Worm (Caenorhabditis elegans): ENCODE data around the gene zyg-1.

- TF ChIP-seq zim-3 (tag; optimal IDR thresholded peaks at IDR 0.05): no peak
- TF ChIP-seq F10E7.11 (tag; optimal IDR thresholded peaks at IDR 0.05): no peak
- TF ChIP-seq F39B2.1 (GFP tag; IDR thresholded peaks at IDR 0.05): no peak
- no peak for TF ChIP-seq nfya-1 (tag; optimal IDR thresholded peaks at IDR 0.05; ENCODE audit: borderline replicate concordance, insufficient read depth)
- TF ChIP-seq B0035.1 (tag; optimal IDR thresholded peaks at IDR 0.05): no peak
- no peak for TF ChIP-seq rec-8 (tag; optimal IDR thresholded peaks at IDR 0.05)
Observed at ce11 chrII:5648272-5648671, 1.3 kb upstream of the zyg-1 start, which contains the start of gene ddl-1.

Measured in whole organism, young adult.